Worm (Caenorhabditis elegans) whole organism, L3 larva: ENCODE data around the gene acs-20.

Source experiments
- ZK546.5 ChIP-seq: sonication (generic microtip); optimal IDR thresholded peaks from 2 replicates; lab custom pipeline; 2017; ENCODE audit warnings: missing biosample characterization, missing genetic modification characterization
- ama-1 ChIP-seq: fragments of 150-350 bp; optimal IDR thresholded peaks from 2 replicates; lab custom pipeline; 2018
- ceh-28 ChIP-seq: fragments of 150-350 bp; optimal IDR thresholded peaks from 2 replicates; lab custom pipeline; 2014; ENCODE audit warnings: missing biosample characterization, missing genetic modification reagents, missing genetic modification characterization
- daf-12 ChIP-seq: fragments of 150-350 bp; optimal IDR thresholded peaks from 2 replicates; lab custom pipeline; 2014; ENCODE audit warnings: missing biosample characterization, missing genetic modification reagents, missing genetic modification characterization
- lsy-12 ChIP-seq: sonication (generic microtip); optimal IDR thresholded peaks from 2 replicates; lab custom pipeline; 2016; ENCODE audit warnings: mild to moderate bottlenecking, missing genetic modification characterization, missing compliant biosample characterization
- snpc-4 ChIP-seq: fragments of 150-350 bp; optimal IDR thresholded peaks from 2 replicates; lab custom pipeline; 2014; ENCODE audit warnings: missing biosample characterization, missing genetic modification characterization
- unc-62 ChIP-seq: fragments of 150-350 bp; sonication (generic microtip); optimal IDR thresholded peaks from 4 replicates; lab custom pipeline; 2014; ENCODE audit warnings: missing biosample characterization, missing genetic modification reagents, missing genetic modification characterization

DNA sequence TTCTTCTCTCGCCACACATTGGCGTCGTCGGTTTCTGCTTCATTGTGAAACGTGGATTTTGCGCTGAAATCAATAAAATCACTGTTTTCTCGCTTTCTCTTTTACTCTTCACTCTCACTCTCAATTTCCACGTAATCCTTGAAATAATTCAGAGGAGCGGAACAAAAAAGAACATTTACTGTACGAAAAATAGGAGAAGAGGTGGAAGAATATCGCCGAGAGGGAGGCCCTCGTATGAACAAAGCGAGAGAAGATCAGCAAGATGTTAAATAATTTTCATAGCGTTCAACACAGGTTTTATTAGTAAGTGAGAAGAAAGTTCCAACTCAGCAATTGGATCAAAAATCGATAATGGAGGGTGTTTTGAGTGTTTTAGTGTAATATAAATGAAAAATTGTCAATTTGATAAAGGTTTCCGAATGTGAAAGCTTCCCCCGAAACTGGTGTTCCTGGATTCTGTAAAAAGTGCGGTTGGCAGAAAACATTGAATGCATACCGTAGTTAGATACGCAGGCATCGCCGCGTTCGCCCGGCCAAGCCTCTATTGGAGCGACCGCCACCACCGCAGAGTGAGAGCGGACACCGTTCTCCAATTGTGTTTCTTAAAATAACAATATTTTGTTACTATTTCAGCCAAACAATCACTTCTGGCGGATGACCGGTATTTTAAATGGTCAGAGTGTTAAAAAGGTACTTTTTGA, 37.0 kb downstream of the acs-20 start, which contains the start of the genes ccr-4 and ZC518.8:
- TF ChIP-seq ceh-28 (no peak), daf-12 (tag; lab: Kevin White, UChicago) (no peak), unc-62 (GFP tag; lab: Kevin White, UChicago) (no peak), ama-1 (lab: Kevin White, UChicago) (peak; percentile 28), ZK546.5 (no peak), snpc-4 (tag; lab: Kevin White, UChicago) (peak; percentile 3), lsy-12 (tag; lab: Kevin White, UChicago) (no peak)
